Fruit fly (Drosophila melanogaster) S2 (cell line): ENCODE data around the gene al.

Experiments
- CG8478 ChIP-seq: fragments of >200 bp; optimal IDR thresholded peaks from 2 replicates; lab custom pipeline; 2018
- CTCF ChIP-seq, 2 experiments: fragments of >200 bp; optimal IDR thresholded peaks; 2 replicates each; lab custom pipeline; 2018

dm6 chr2L:432119-432518, 54.2 kb downstream of the al start:
- no peak for TF ChIP-seq CG8478 (lab: Kevin White, UChicago)
- TF ChIP-seq CTCF (optimal IDR thresholded peaks at IDR 0.05; lab: Kevin White, UChicago) = no peak
